Worm (Caenorhabditis elegans) whole organism, young adult: ENCODE results near the gene F47C12.6.

Experiments used
- B0336.3 ChIP-seq: fragments of 200-800 bp; sonication (Bioruptor generic); IDR thresholded peaks from 2 replicates; pipeline ENCODE4 v1.3.6; 2022; ENCODE audit warnings: missing genetic modification characterization, missing compliant biosample characterization
- F22D6.2 ChIP-seq: sonication (generic microtip); optimal IDR thresholded peaks from 2 replicates; lab custom pipeline; 2016; ENCODE audit warnings: mild to moderate bottlenecking, missing genetic modification characterization, missing compliant biosample characterization
- F52B5.7 ChIP-seq: sonication (generic microtip); optimal IDR thresholded peaks from 2 replicates; lab custom pipeline; 2016; ENCODE audit warnings: mild to moderate bottlenecking, missing genetic modification characterization, missing compliant biosample characterization
- F55B11.4 ChIP-seq: sonication (generic microtip); optimal IDR thresholded peaks from 2 replicates; lab custom pipeline; 2016; ENCODE audit warnings: missing compliant biosample characterization, missing genetic modification characterization, borderline replicate concordance; ENCODE audit not compliant: insufficient read depth
- K11D2.4 ChIP-seq: fragments of 200-800 bp; sonication (Bioruptor generic); IDR thresholded peaks from 2 replicates; pipeline ENCODE4 v1.3.6; 2022; ENCODE audit warnings: missing genetic modification reagents, missing genetic modification characterization, missing compliant biosample characterization
- K12H6.12 ChIP-seq: fragments of 200-800 bp; sonication (Bioruptor generic); optimal IDR thresholded peaks from 2 replicates; lab custom pipeline; 2018; ENCODE audit warnings: mild to moderate bottlenecking, missing genetic modification characterization, missing compliant biosample characterization
- T26A5.8 ChIP-seq: sonication (generic microtip); optimal IDR thresholded peaks from 2 replicates; lab custom pipeline; 2016; ENCODE audit warnings: missing genetic modification characterization, missing compliant biosample characterization
- Y53F4B.3 ChIP-seq: fragments of 200-800 bp; sonication (Bioruptor generic); IDR thresholded peaks from 2 replicates; pipeline ENCODE4 v1.3.6; 2022; ENCODE audit warnings: missing genetic modification reagents, missing genetic modification characterization, missing compliant biosample characterization
- Y56A3A.18 ChIP-seq: fragments of 200-800 bp; sonication (Bioruptor generic); IDR thresholded peaks from 2 replicates; pipeline ENCODE4 v1.3.6; 2022; ENCODE audit warnings: missing genetic modification reagents, missing genetic modification characterization, missing compliant biosample characterization
- Y67H2A.10 ChIP-seq: fragments of 200-800 bp; sonication (Bioruptor generic); conservative IDR thresholded peaks from 2 replicates; pipeline ENCODE4 v1.3.6; 2022; ENCODE audit warnings: missing genetic modification reagents, missing genetic modification characterization, missing compliant biosample characterization
- ama-1 ChIP-seq, 3 experiments: fragments of 150-350 bp in 1 of 3; sonication (generic microtip) in 2 of 3; optimal IDR thresholded peaks; 2 replicates each; lab custom pipeline; 2014 to 2018; ENCODE audit warnings: missing biosample characterization in 2 of 3, missing genetic modification characterization in 2 of 3, missing genetic modification reagents in 2 of 3
- aptf-3 ChIP-seq: fragments of 200-800 bp; sonication (Bioruptor generic); IDR thresholded peaks from 2 replicates; pipeline ENCODE4 v1.3.6; 2022; ENCODE audit warnings: missing genetic modification characterization, missing compliant biosample characterization
- atf-7 ChIP-seq: sonication (generic microtip); optimal IDR thresholded peaks from 2 replicates; lab custom pipeline; 2017; ENCODE audit warnings: mild to moderate bottlenecking, missing genetic modification characterization, missing compliant biosample characterization
- attf-5 ChIP-seq: fragments of 200-800 bp; sonication (Bioruptor generic); optimal IDR thresholded peaks from 2 replicates; lab custom pipeline; 2018; ENCODE audit warnings: mild to moderate bottlenecking, missing genetic modification characterization, missing compliant biosample characterization
- ceh-100 ChIP-seq: fragments of 200-800 bp; sonication (Bioruptor generic); IDR thresholded peaks from 2 replicates; pipeline ENCODE4 v1.3.6; 2022; ENCODE audit warnings: missing genetic modification reagents, missing genetic modification characterization, missing compliant biosample characterization
- ceh-79 ChIP-seq: sonication (generic microtip); optimal IDR thresholded peaks from 2 replicates; lab custom pipeline; 2017; ENCODE audit warnings: mild to moderate bottlenecking, missing genetic modification characterization, missing compliant biosample characterization
- ceh-91 ChIP-seq: fragments of 200-800 bp; sonication (Bioruptor generic); IDR thresholded peaks from 2 replicates; pipeline ENCODE4 v1.3.6; 2022; ENCODE audit warnings: missing genetic modification reagents, missing genetic modification characterization, missing compliant biosample characterization
- dpff-1 ChIP-seq: sonication (generic microtip); optimal IDR thresholded peaks from 2 replicates; lab custom pipeline; 2017; ENCODE audit warnings: mild to moderate bottlenecking, missing genetic modification characterization, missing compliant biosample characterization
- efl-1 ChIP-seq: fragments of 150-350 bp; optimal IDR thresholded peaks from 2 replicates; lab custom pipeline; 2014; ENCODE audit warnings: missing biosample characterization, missing genetic modification reagents, missing genetic modification characterization
- egrh-3 ChIP-seq: fragments of 200-800 bp; sonication (Bioruptor generic); IDR thresholded peaks from 2 replicates; pipeline ENCODE4 v1.3.6; 2022; ENCODE audit warnings: missing genetic modification reagents, missing genetic modification characterization, missing compliant biosample characterization
- ekl-4 ChIP-seq: fragments of 200-800 bp; sonication (Bioruptor generic); IDR thresholded peaks from 2 replicates; pipeline ENCODE4 v1.3.6; 2022; ENCODE audit warnings: missing genetic modification reagents, missing genetic modification characterization, missing compliant biosample characterization
- him-1 ChIP-seq: sonication (generic microtip); optimal IDR thresholded peaks from 2 replicates; lab custom pipeline; 2016; ENCODE audit warnings: missing genotype, missing genetic modification reagents, missing genetic modification characterization, missing compliant biosample characterization
- hmg-20 ChIP-seq: fragments of 200-800 bp; sonication (Bioruptor generic); IDR thresholded peaks from 2 replicates; pipeline ENCODE4 v1.3.6; 2022; ENCODE audit warnings: missing genetic modification reagents, missing genetic modification characterization, missing compliant biosample characterization
- let-607 ChIP-seq, 2 experiments: fragments of 200-800 bp in 1 of 2; sonication (Bioruptor generic) in 1 of 2; sonication (generic microtip) in 1 of 2; optimal IDR thresholded peaks; 2 replicates each; lab custom pipeline; 2016 to 2018; ENCODE audit warnings: mild to moderate bottlenecking in 2 of 2, missing compliant biosample characterization in 2 of 2, missing genetic modification characterization in 2 of 2, moderate library complexity in 2 of 2, missing genotype in 1 of 2
- lin-35 ChIP-seq, 3 experiments: fragments of 150-350 bp in 2 of 3; sonication (generic microtip) in 1 of 3; optimal IDR thresholded peaks; 2 replicates each; lab custom pipeline; 2014 to 2018; ENCODE audit warnings: missing biosample characterization in 3 of 3, missing genetic modification characterization in 3 of 3, missing genetic modification reagents in 3 of 3
- lin-40 ChIP-seq: sonication (generic microtip); optimal IDR thresholded peaks from 2 replicates; lab custom pipeline; 2016; ENCODE audit warnings: missing genetic modification characterization, mild to moderate bottlenecking, missing compliant biosample characterization, missing genotype, missing genetic modification reagents
- lin-54 ChIP-seq: fragments of 200-800 bp; sonication (Bioruptor generic); optimal IDR thresholded peaks from 2 replicates; lab custom pipeline; 2018; ENCODE audit warnings: mild to moderate bottlenecking, missing genetic modification characterization, missing compliant biosample characterization
- lir-1 ChIP-seq: fragments of 200-800 bp; sonication (Bioruptor generic); conservative IDR thresholded peaks from 2 replicates; pipeline ENCODE4 v1.3.6; 2022; ENCODE audit warnings: missing genetic modification reagents, missing genetic modification characterization, missing compliant biosample characterization
- madf-10 ChIP-seq: sonication (generic microtip); optimal IDR thresholded peaks from 2 replicates; lab custom pipeline; 2016; ENCODE audit warnings: mild to moderate bottlenecking, missing genetic modification characterization, missing compliant biosample characterization
- madf-6 ChIP-seq: fragments of 200-800 bp; sonication (Bioruptor generic); IDR thresholded peaks from 2 replicates; pipeline ENCODE4 v1.3.6; 2022; ENCODE audit warnings: missing genetic modification reagents, missing genetic modification characterization, missing compliant biosample characterization
- madf-8 ChIP-seq: fragments of 200-800 bp; sonication (Bioruptor generic); conservative IDR thresholded peaks from 2 replicates; pipeline ENCODE4 v1.3.6; 2022; ENCODE audit warnings: missing genetic modification reagents, missing genetic modification characterization, missing compliant biosample characterization
- mcd-1 ChIP-seq: fragments of 200-800 bp; sonication (Bioruptor generic); IDR thresholded peaks from 2 replicates; pipeline ENCODE4 v1.3.6; 2022; ENCODE audit warnings: missing genetic modification reagents, missing genetic modification characterization, missing compliant biosample characterization
- mel-28 ChIP-seq: sonication (generic microtip); optimal IDR thresholded peaks from 2 replicates; lab custom pipeline; 2016; ENCODE audit warnings: borderline replicate concordance, mild to moderate bottlenecking, missing genetic modification characterization, missing compliant biosample characterization
- mes-4 ChIP-seq: sonication (generic microtip); optimal IDR thresholded peaks from 2 replicates; lab custom pipeline; 2016; ENCODE audit warnings: missing genotype, missing genetic modification characterization, missing compliant biosample characterization
- nfya-2 ChIP-seq: fragments of 200-800 bp; sonication (Bioruptor generic); IDR thresholded peaks from 2 replicates; pipeline ENCODE4 v1.3.6; 2022; ENCODE audit warnings: missing genetic modification reagents, missing genetic modification characterization, missing compliant biosample characterization
- nhr-27 ChIP-seq: fragments of 200-800 bp; sonication (Bioruptor generic); optimal IDR thresholded peaks from 2 replicates; lab custom pipeline; 2018; ENCODE audit warnings: mild to moderate bottlenecking, missing genetic modification characterization, moderate library complexity, missing compliant biosample characterization
- pbrm-1 ChIP-seq: fragments of 200-800 bp; sonication (Bioruptor generic); IDR thresholded peaks from 2 replicates; pipeline ENCODE4 v1.3.6; 2022; ENCODE audit warnings: missing genetic modification reagents, missing genetic modification characterization, missing compliant biosample characterization
- pha-4 ChIP-seq: fragments of 150-350 bp; sonication (generic microtip); optimal IDR thresholded peaks from 2 replicates; lab custom pipeline; 2014; ENCODE audit warnings: missing biosample characterization, missing genetic modification reagents, missing genetic modification characterization
- repo-1 ChIP-seq: sonication (generic microtip); optimal IDR thresholded peaks from 2 replicates; lab custom pipeline; 2017; ENCODE audit warnings: mild to moderate bottlenecking, missing genetic modification characterization, missing compliant biosample characterization
- rpc-1 ChIP-seq, 2 experiments: fragments of 150-350 bp in 1 of 2; sonication (generic microtip) in 1 of 2; optimal IDR thresholded peaks; 2 replicates each; lab custom pipeline; 2014 to 2018; ENCODE audit warnings: missing biosample characterization in 1 of 2, missing genetic modification characterization in 1 of 2, missing genetic modification reagents in 1 of 2, missing genotype in 1 of 2
- sea-2 ChIP-seq: fragments of 200-800 bp; sonication (Bioruptor generic); IDR thresholded peaks from 2 replicates; pipeline ENCODE4 v1.3.6; 2022; ENCODE audit warnings: missing genetic modification characterization, missing compliant biosample characterization
- snpc-3.4 ChIP-seq: sonication (generic microtip); optimal IDR thresholded peaks from 2 replicates; lab custom pipeline; 2017; ENCODE audit warnings: missing genetic modification characterization, mild to moderate bottlenecking, missing compliant biosample characterization, antibody characterized with exemption, moderate library complexity, missing genotype, missing genetic modification reagents
- somi-1 ChIP-seq: fragments of 200-800 bp; sonication (Bioruptor generic); optimal IDR thresholded peaks from 2 replicates; lab custom pipeline; 2018; ENCODE audit warnings: mild to moderate bottlenecking, missing genetic modification characterization, missing compliant biosample characterization
- zfh-2 ChIP-seq: fragments of 200-800 bp; sonication (Bioruptor generic); conservative IDR thresholded peaks from 2 replicates; pipeline ENCODE4 v1.3.6; 2022; ENCODE audit warnings: missing genetic modification reagents, missing genetic modification characterization, missing compliant biosample characterization
- zim-3 ChIP-seq: sonication (generic microtip); optimal IDR thresholded peaks from 2 replicates; lab custom pipeline; 2017; ENCODE audit warnings: mild to moderate bottlenecking, missing genetic modification characterization, moderate library complexity, missing compliant biosample characterization
- ztf-26 ChIP-seq: sonication (generic microtip); optimal IDR thresholded peaks from 2 replicates; lab custom pipeline; 2017; ENCODE audit warnings: missing genetic modification characterization, missing compliant biosample characterization
- ztf-3 ChIP-seq: fragments of 200-800 bp; sonication (Bioruptor generic); optimal IDR thresholded peaks from 2 replicates; lab custom pipeline; 2018; ENCODE audit warnings: mild to moderate bottlenecking, missing genetic modification characterization, missing compliant biosample characterization
- ztf-6 ChIP-seq: fragments of 200-800 bp; sonication (Bioruptor generic); IDR thresholded peaks from 2 replicates; pipeline ENCODE4 v1.3.6; 2022; ENCODE audit warnings: missing genetic modification reagents, missing genetic modification characterization, missing compliant biosample characterization

The F47C12.6 gene

DNA sequence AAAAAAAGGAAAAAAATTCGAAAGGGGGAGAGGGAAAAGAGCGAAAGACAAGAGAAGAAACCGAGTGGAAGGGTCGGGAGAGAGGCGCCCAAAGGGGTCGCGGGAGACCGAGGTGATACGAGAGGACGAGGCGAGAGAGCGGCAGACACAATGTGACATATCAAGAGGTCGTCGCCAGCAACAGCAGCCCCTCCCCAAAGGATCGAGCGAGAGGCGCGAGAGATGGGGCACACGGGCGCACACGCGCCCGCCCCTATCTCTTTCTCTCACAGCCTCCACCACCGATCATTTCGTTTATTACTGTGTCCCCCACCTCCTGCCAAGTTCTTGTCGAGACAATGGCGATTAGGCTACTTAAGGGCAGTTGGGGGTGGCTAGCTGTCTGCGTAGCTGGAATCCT is 35.0 kb upstream of the F47C12.6 start (continued):
- TF ChIP-seq let-607 (tag; optimal IDR thresholded peaks at IDR 0.05; lab: Kevin White, UChicago) (peak in 1 of 2 experiments; percentile 53), lin-35 (GFP tag; optimal IDR thresholded peaks at IDR 0.05; lab: Kevin White, UChicago) (no peak), sea-2 (no peak), pbrm-1 (0 out of 2 replicates have a peak, but pooled peaks have one; percentile 23), F55B11.4 (tag; lab: Kevin White, UChicago) (no peak), mel-28 (tag; lab: Kevin White, UChicago) (no peak), lin-54 (GFP tag; lab: Kevin White, UChicago) (peak; percentile 53), Y53F4B.3 (no peak), hmg-20 (GFP tag; lab: Robert Waterston, UW) (0 out of 2 replicates have a peak, but pooled peaks have one; percentile 20), ceh-79 (tag; lab: Kevin White, UChicago) (no peak), repo-1 (tag; lab: Kevin White, UChicago) (no peak), zfh-2 (peak; percentile 99), F22D6.2 (tag; lab: Kevin White, UChicago) (peak; percentile 17), nfya-2 (GFP tag; lab: Robert Waterston, UW) (no peak), Y67H2A.10 (GFP tag; lab: Robert Waterston, UW) (no peak), dpff-1 (tag; lab: Kevin White, UChicago) (peak; percentile 23), atf-7 (tag; lab: Kevin White, UChicago) (peak; percentile 51), ama-1 (optimal IDR thresholded peaks at IDR 0.05; lab: Kevin White, UChicago) (no peak), ama-1 (GFP tag; optimal IDR thresholded peaks at IDR 0.05; lab: Kevin White, UChicago) (no peak), ztf-26 (tag; lab: Kevin White, UChicago) (peak; percentile 73), zim-3 (tag; lab: Kevin White, UChicago) (no peak), madf-6 (GFP tag; lab: Robert Waterston, UW) (0 out of 2 replicates have a peak, but pooled peaks have one; percentile 28), attf-5 (GFP tag; lab: Kevin White, UChicago) (peak; percentile 69), K12H6.12 (tag; lab: Kevin White, UChicago) (peak; percentile 13), madf-8 (no peak), efl-1 (GFP tag; lab: Kevin White, UChicago) (no peak), K11D2.4 (GFP tag; lab: Robert Waterston, UW) (no peak), ztf-6 (GFP tag; lab: Robert Waterston, UW) (no peak), lir-1 (GFP tag; lab: Robert Waterston, UW) (peak; percentile 30; the same call in 1 of the 2 replicates), madf-10 (tag; lab: Kevin White, UChicago) (peak; percentile 45), ztf-3 (no peak), rpc-1 (optimal IDR thresholded peaks at IDR 0.05; lab: Kevin White, UChicago) (no peak), rpc-1 (tag; optimal IDR thresholded peaks at IDR 0.05; lab: Kevin White, UChicago) (no peak), T26A5.8 (tag; lab: Kevin White, UChicago) (no peak), him-1 (tag; lab: Kevin White, UChicago) (no peak), mcd-1 (peak; percentile 64), egrh-3 (GFP tag; lab: Robert Waterston, UW) (peak; percentile 97), pha-4 (no peak), nhr-27 (tag; lab: Kevin White, UChicago) (no peak), ekl-4 (GFP tag; lab: Robert Waterston, UW) (0 out of 2 replicates have a peak, but pooled peaks have one; percentile 18), ceh-91 (GFP tag; lab: Robert Waterston, UW) (no peak), somi-1 (GFP tag; lab: Kevin White, UChicago) (peak; percentile 14), mes-4 (tag; lab: Kevin White, UChicago) (no peak), aptf-3 (no peak), F52B5.7 (peak; percentile 15), snpc-3.4 (tag; lab: Kevin White, UChicago) (no peak), ceh-100 (GFP tag; lab: Robert Waterston, UW) (no peak), lin-40 (tag; lab: Kevin White, UChicago) (peak; percentile 68), B0336.3 (peak; percentile 34; the same call in 1 of the 2 replicates), Y56A3A.18 (GFP tag; lab: Robert Waterston, UW) (no peak; the same call in 1 of the 2 replicates)
